Fruit fly (Drosophila melanogaster) whole organism, embryonic: Measurements from ENCODE around the gene Pino.
A peak's percentile ranks its signal among the peaks of the same experiment; 100 is the strongest.

Source experiments
- BEAF-32 ChIP-seq: fragments of 200-800 bp; sonication (Bioruptor generic); optimal IDR thresholded peaks from 3 replicates; lab custom pipeline; 2017; ENCODE audit warnings: missing biosample characterization, missing genetic modification characterization, mild to moderate bottlenecking, moderate library complexity, missing genetic modification reagents
- CG10209 ChIP-seq: fragments of 200-800 bp; sonication (Bioruptor generic); optimal IDR thresholded peaks from 3 replicates; lab custom pipeline; 2017; ENCODE audit warnings: missing biosample characterization, mild to moderate bottlenecking, missing genetic modification characterization, missing genetic modification reagents
- CG10321 ChIP-seq: fragments of 200-800 bp; sonication (Bioruptor generic); IDR thresholded peaks from 2 replicates; pipeline ENCODE4 v1.3.6; 2022; ENCODE audit warnings: missing biosample characterization, missing genetic modification characterization
- CG11093 ChIP-seq: fragments of 200-800 bp; sonication (Bioruptor generic); IDR thresholded peaks from 3 replicates; pipeline ENCODE4 v1.3.6; 2022; ENCODE audit warnings: missing biosample characterization, missing genetic modification characterization
- CG11560 ChIP-seq: fragments of 200-800 bp; sonication (Bioruptor generic); IDR thresholded peaks from 3 replicates; pipeline ENCODE4 v1.3.6; 2022; ENCODE audit warnings: missing biosample characterization, missing genetic modification characterization
- CG1233 ChIP-seq: fragments of 200-800 bp; sonication (Bioruptor generic); optimal IDR thresholded peaks from 4 replicates; lab custom pipeline; 2018; ENCODE audit warnings: missing biosample characterization, mild to moderate bottlenecking, missing genetic modification characterization
- CG12942 ChIP-seq: fragments of 200-800 bp; sonication (Bioruptor generic); optimal IDR thresholded peaks from 3 replicates; lab custom pipeline; 2016; ENCODE audit warnings: missing biosample characterization, missing genetic modification characterization
- CG13296 ChIP-seq: fragments of 200-800 bp; sonication (Bioruptor generic); optimal IDR thresholded peaks from 3 replicates; lab custom pipeline; 2018; ENCODE audit warnings: missing biosample characterization, mild to moderate bottlenecking, missing genetic modification characterization
- CG15514 ChIP-seq: fragments of 200-800 bp; sonication (Bioruptor generic); optimal IDR thresholded peaks from 3 replicates; lab custom pipeline; 2017; ENCODE audit warnings: missing biosample characterization, missing genetic modification characterization, mild to moderate bottlenecking, moderate library complexity, missing genetic modification reagents
- CG1603 ChIP-seq: fragments of 200-800 bp; sonication (Bioruptor generic); optimal IDR thresholded peaks from 2 replicates; lab custom pipeline; 2019; ENCODE audit warnings: missing biosample characterization, mild to moderate bottlenecking, missing genetic modification characterization, moderate library complexity
- CG17186 ChIP-seq: fragments of 200-800 bp; sonication (Bioruptor generic); optimal IDR thresholded peaks from 3 replicates; lab custom pipeline; 2017; ENCODE audit warnings: missing biosample characterization, missing genetic modification reagents, missing genetic modification characterization
- CG17361 ChIP-seq: fragments of 200-800 bp; sonication (Bioruptor generic); IDR thresholded peaks from 3 replicates; pipeline ENCODE4 v1.3.6; 2022; ENCODE audit warnings: missing biosample characterization, missing genetic modification characterization
- CG18262 ChIP-seq: fragments of 200-800 bp; optimal IDR thresholded peaks from 3 replicates; lab custom pipeline; 2019; ENCODE audit warnings: missing biosample characterization, mild to moderate bottlenecking, missing genetic modification characterization, moderate library complexity
- CG18599 ChIP-seq: fragments of 200-800 bp; sonication (Bioruptor generic); optimal IDR thresholded peaks from 3 replicates; lab custom pipeline; 2017; ENCODE audit warnings: missing biosample characterization, missing genetic modification characterization, mild to moderate bottlenecking, moderate library complexity, missing genetic modification reagents
- CG7357 ChIP-seq: fragments of 200-800 bp; sonication (Bioruptor generic); IDR thresholded peaks from 3 replicates; pipeline ENCODE4 v1.3.6; 2022; ENCODE audit warnings: missing biosample characterization, missing genetic modification characterization
- CG7556 ChIP-seq: fragments of 200-800 bp; sonication (Bioruptor generic); optimal IDR thresholded peaks from 2 replicates; lab custom pipeline; 2017; ENCODE audit warnings: missing biosample characterization, mild to moderate bottlenecking, missing genetic modification characterization
- CG7745 ChIP-seq: fragments of 200-800 bp; sonication (Bioruptor generic); optimal IDR thresholded peaks from 2 replicates; lab custom pipeline; 2018; ENCODE audit warnings: missing biosample characterization, mild to moderate bottlenecking, missing genetic modification characterization, moderate library complexity
- CG8089 ChIP-seq: fragments of 200-800 bp; sonication (Bioruptor generic); optimal IDR thresholded peaks from 3 replicates; lab custom pipeline; 2016; ENCODE audit warnings: missing biosample characterization, missing genetic modification characterization
- CG9817 ChIP-seq: fragments of 200-800 bp; sonication (Bioruptor generic); optimal IDR thresholded peaks from 2 replicates; lab custom pipeline; 2018; ENCODE audit warnings: missing biosample characterization, mild to moderate bottlenecking, missing genetic modification characterization, moderate library complexity
- D19A ChIP-seq: fragments of 200-800 bp; optimal IDR thresholded peaks from 3 replicates; lab custom pipeline; 2019; ENCODE audit warnings: missing biosample characterization, mild to moderate bottlenecking, missing genetic modification characterization, moderate library complexity
- Dll ChIP-seq: fragments of 200-800 bp; sonication (Bioruptor generic); IDR thresholded peaks from 4 replicates; pipeline ENCODE4 v1.3.6; 2022; ENCODE audit warnings: missing biosample characterization, missing genetic modification characterization; ENCODE audit not compliant: partially characterized antibody
- Dref ChIP-seq: fragments of 200-800 bp; sonication (Bioruptor generic); IDR thresholded peaks from 2 replicates; pipeline ENCODE4 v1.3.6; 2022; ENCODE audit warnings: missing biosample characterization, missing genetic modification characterization
- Eip74EF ChIP-seq, 2 experiments: fragments of 200-800 bp in 1 of 2; fragments of >200 bp in 1 of 2; sonication (Bioruptor generic) in 1 of 2; optimal IDR thresholded peaks; 2 replicates each; lab custom pipeline; 2017 to 2019; ENCODE audit warnings: missing biosample characterization in 2 of 2, missing genetic modification characterization in 2 of 2, mild to moderate bottlenecking in 1 of 2, moderate library complexity in 1 of 2
- Gug ChIP-seq: fragments of 200-800 bp; sonication (Bioruptor generic); IDR thresholded peaks from 4 replicates; pipeline ENCODE4 v1.3.6; 2022; ENCODE audit warnings: missing biosample characterization, missing genetic modification characterization
- H2.0 ChIP-seq: fragments of 200-800 bp; sonication (Bioruptor generic); IDR thresholded peaks from 2 replicates; pipeline ENCODE4 v1.3.6; 2022; ENCODE audit warnings: missing biosample characterization, missing genetic modification characterization
- Hmr ChIP-seq: fragments of 200-800 bp; sonication (Bioruptor generic); optimal IDR thresholded peaks from 3 replicates; lab custom pipeline; 2017; ENCODE audit warnings: mild to moderate bottlenecking, missing biosample characterization, missing genetic modification reagents, missing genetic modification characterization
- Hmx ChIP-seq: fragments of 200-800 bp; sonication (Bioruptor generic); optimal IDR thresholded peaks from 2 replicates; lab custom pipeline; 2016; ENCODE audit warnings: missing biosample characterization, missing genetic modification characterization
- Hr3 ChIP-seq: fragments of 200-800 bp; sonication (Bioruptor generic); optimal IDR thresholded peaks from 3 replicates; lab custom pipeline; 2016; ENCODE audit warnings: missing biosample characterization, missing genetic modification characterization
- Kr ChIP-seq: fragments of 200-800 bp; sonication (Bioruptor generic); optimal IDR thresholded peaks from 2 replicates; lab custom pipeline; 2017; ENCODE audit warnings: missing biosample characterization, mild to moderate bottlenecking, missing genetic modification characterization
- Lpt ChIP-seq: fragments of >200 bp; optimal IDR thresholded peaks from 2 replicates; lab custom pipeline; 2018; ENCODE audit warnings: missing biosample characterization, missing genetic modification characterization
- NFAT ChIP-seq: fragments of 200-800 bp; sonication (Bioruptor generic); IDR thresholded peaks from 2 replicates; pipeline ENCODE4 v1.3.6; 2022; ENCODE audit warnings: missing biosample characterization, missing genetic modification characterization
- Nf-YC ChIP-seq: fragments of 200-800 bp; optimal IDR thresholded peaks from 3 replicates; lab custom pipeline; 2019; ENCODE audit warnings: missing biosample characterization, mild to moderate bottlenecking, missing genetic modification characterization, moderate library complexity
- Ravus ChIP-seq: fragments of 200-800 bp; sonication (Bioruptor generic); IDR thresholded peaks from 2 replicates; pipeline ENCODE4 v1.3.6; 2022; ENCODE audit warnings: missing biosample characterization, missing genetic modification characterization
- Sry-δ ChIP-seq: fragments of 200-800 bp; sonication (Bioruptor generic); optimal IDR thresholded peaks from 2 replicates; lab custom pipeline; 2016; ENCODE audit warnings: missing biosample characterization, missing genetic modification characterization
- Xrp1 ChIP-seq: fragments of 200-800 bp; sonication (Bioruptor generic); IDR thresholded peaks from 2 replicates; pipeline ENCODE4 v1.3.6; 2022; ENCODE audit warnings: missing biosample characterization, missing genetic modification characterization
- bcd ChIP-seq: fragments of 200-800 bp; sonication (Bioruptor generic); optimal IDR thresholded peaks from 2 replicates; lab custom pipeline; 2017; ENCODE audit warnings: missing biosample characterization, mild to moderate bottlenecking, missing genetic modification characterization
- cas ChIP-seq: fragments of 200-800 bp; sonication (Bioruptor generic); IDR thresholded peaks from 2 replicates; pipeline ENCODE4 v1.3.6; 2022; ENCODE audit warnings: missing biosample characterization, missing genetic modification characterization
- crol ChIP-seq: fragments of 200-800 bp; sonication (Bioruptor generic); IDR thresholded peaks from 2 replicates; pipeline ENCODE4 v1.3.6; 2022; ENCODE audit warnings: missing biosample characterization, missing genetic modification characterization
- esg ChIP-seq: fragments of 200-800 bp; sonication (Bioruptor generic); conservative IDR thresholded peaks from 2 replicates; pipeline ENCODE4 v1.3.6; 2022; ENCODE audit warnings: missing biosample characterization, missing genetic modification characterization
- ewg ChIP-seq: fragments of 200-800 bp; sonication (Bioruptor generic); optimal IDR thresholded peaks from 3 replicates; lab custom pipeline; 2017; ENCODE audit warnings: mild to moderate bottlenecking, missing biosample characterization, missing genetic modification reagents, missing genetic modification characterization
- gem ChIP-seq: fragments of 200-800 bp; sonication (Bioruptor generic); optimal IDR thresholded peaks from 2 replicates; lab custom pipeline; 2019; ENCODE audit warnings: missing biosample characterization, mild to moderate bottlenecking, missing genetic modification characterization, moderate library complexity
- mirr ChIP-seq: fragments of 200-800 bp; sonication (Bioruptor generic); optimal IDR thresholded peaks from 3 replicates; lab custom pipeline; 2018; ENCODE audit warnings: missing biosample characterization, mild to moderate bottlenecking, missing genetic modification characterization
- nerfin-2 ChIP-seq: fragments of 200-800 bp; sonication (Bioruptor generic); IDR thresholded peaks from 2 replicates; pipeline ENCODE4 v1.3.6; 2022; ENCODE audit warnings: missing biosample characterization, missing genetic modification characterization; ENCODE audit not compliant: partially characterized antibody
- oc ChIP-seq: fragments of 200-800 bp; sonication (Bioruptor generic); optimal IDR thresholded peaks from 2 replicates; lab custom pipeline; 2018; ENCODE audit warnings: missing biosample characterization, mild to moderate bottlenecking, missing genetic modification characterization, moderate library complexity
- schlank ChIP-seq: fragments of 200-800 bp; sonication (Bioruptor generic); optimal IDR thresholded peaks from 2 replicates; lab custom pipeline; 2018; ENCODE audit warnings: missing biosample characterization, mild to moderate bottlenecking, missing genetic modification characterization
- sd ChIP-seq: fragments of 200-800 bp; sonication (Bioruptor generic); optimal IDR thresholded peaks from 3 replicates; lab custom pipeline; 2018; ENCODE audit warnings: missing biosample characterization, mild to moderate bottlenecking, missing genetic modification characterization, moderate library complexity
- seq ChIP-seq: fragments of 200-800 bp; sonication (Bioruptor generic); IDR thresholded peaks from 2 replicates; pipeline ENCODE4 v1.3.6; 2022; ENCODE audit warnings: missing biosample characterization, missing genetic modification characterization
- so ChIP-seq: fragments of 200-800 bp; sonication (Bioruptor generic); IDR thresholded peaks from 3 replicates; pipeline ENCODE4 v1.3.6; 2022; ENCODE audit warnings: missing biosample characterization, missing genetic modification characterization
- trem ChIP-seq: fragments of 200-800 bp; optimal IDR thresholded peaks from 3 replicates; lab custom pipeline; 2019; ENCODE audit warnings: missing biosample characterization, mild to moderate bottlenecking, missing genetic modification characterization, moderate library complexity

Gene Pino

dm6 chr2L:1123078-1123818, 5.5 kb downstream of the Pino start (continued):
- TF ChIP-seq trem (peak; percentile 43), esg (no peak), CG18599 (GFP tag; lab: Kevin White, UChicago) (no peak), D19A (tag; lab: Kevin White, UChicago) (peak; percentile 61), Gug (GFP tag; lab: Robert Waterston, UW) (no peak), nerfin-2 (GFP tag; lab: Robert Waterston, UW) (no peak), CG13296 (GFP tag; lab: Kevin White, UChicago) (no peak), CG11093 (no peak), Hmr (no peak), oc (tag; lab: Kevin White, UChicago) (peak; percentile 46), CG7745 (peak; percentile 74), gem (tag; lab: Kevin White, UChicago) (peak; percentile 72), CG1603 (tag; lab: Kevin White, UChicago) (peak; percentile 50), Nf-YC (tag; lab: Kevin White, UChicago) (no peak), schlank (tag; lab: Kevin White, UChicago) (no peak), Kr (GFP tag; lab: Kevin White, UChicago) (no peak), cas (GFP tag; lab: Robert Waterston, UW) (no peak), CG12942 (GFP tag; lab: Kevin White, UChicago) (peak; percentile 1), Lpt (no peak), seq (GFP tag; lab: Robert Waterston, UW) (no peak), ewg (GFP tag; lab: Kevin White, UChicago) (peak; percentile 24), CG15514 (GFP tag; lab: Kevin White, UChicago) (no peak), CG10321 (GFP tag; lab: Robert Waterston, UW) (no peak), CG17361 (GFP tag; lab: Robert Waterston, UW) (peak; percentile 60; the same call in 2 of the 3 replicates), Hr3 (GFP tag; lab: Kevin White, UChicago) (no peak), CG7357 (GFP tag; lab: Robert Waterston, UW) (no peak), CG7556 (GFP tag; lab: Kevin White, UChicago) (peak; percentile 34), Dref (GFP tag; lab: Robert Waterston, UW) (no peak), Ravus (GFP tag; lab: Robert Waterston, UW) (no peak), Xrp1 (GFP tag; lab: Robert Waterston, UW) (peak; percentile 81), CG1233 (peak; percentile 45), NFAT (GFP tag; lab: Robert Waterston, UW) (no peak), CG18262 (tag; lab: Kevin White, UChicago) (peak; percentile 68), sd (tag; lab: Kevin White, UChicago) (peak; percentile 10), CG11560 (tag; lab: Robert Waterston, UW) (no peak), CG10209 (GFP tag; lab: Kevin White, UChicago) (peak; percentile 55), mirr (GFP tag; lab: Kevin White, UChicago) (no peak), BEAF-32 (GFP tag; lab: Kevin White, UChicago) (no peak), CG9817 (tag; lab: Kevin White, UChicago) (no peak), CG8089 (GFP tag; lab: Kevin White, UChicago) (no peak), Dll (GFP tag; lab: Robert Waterston, UW) (no peak), crol (GFP tag; lab: Robert Waterston, UW) (no peak), Eip74EF (GFP tag; optimal IDR thresholded peaks at IDR 0.05; lab: Kevin White, UChicago) (peak in 1 of 2 experiments; percentile 74), bcd (GFP tag; lab: Kevin White, UChicago) (peak; percentile 23), CG17186 (GFP tag; lab: Kevin White, UChicago) (peak; percentile 7), Sry-δ (no peak), so (GFP tag; lab: Robert Waterston, UW) (no peak), H2.0 (GFP tag; lab: Robert Waterston, UW) (0 out of 2 replicates have a peak, but pooled peaks have one; percentile 16), Hmx (no peak)
